Fruit fly (Drosophila melanogaster) whole organism, embryonic: ENCODE measurements around the gene CG43051.

ENCODE experiments used
- ATbp ChIP-seq: fragments of 200-800 bp; sonication (Bioruptor generic); optimal IDR thresholded peaks from 2 replicates; lab custom pipeline; 2017; ENCODE audit warnings: missing biosample characterization, mild to moderate bottlenecking, missing genetic modification characterization, missing genetic modification reagents
- Atf6 ChIP-seq: fragments of 200-800 bp; sonication (Bioruptor generic); IDR thresholded peaks from 2 replicates; pipeline ENCODE4 v1.3.6; 2022; ENCODE audit warnings: missing biosample characterization, missing genetic modification characterization
- B-H2 ChIP-seq: fragments of 200-800 bp; sonication (Bioruptor generic); optimal IDR thresholded peaks from 2 replicates; lab custom pipeline; 2018; ENCODE audit warnings: missing biosample characterization, mild to moderate bottlenecking, missing genetic modification characterization
- BtbVII ChIP-seq: fragments of 200-800 bp; sonication (Bioruptor generic); optimal IDR thresholded peaks from 3 replicates; lab custom pipeline; 2017; ENCODE audit warnings: missing biosample characterization, mild to moderate bottlenecking, missing genetic modification characterization
- CG10654 ChIP-seq: fragments of 200-800 bp; sonication (Bioruptor generic); optimal IDR thresholded peaks from 2 replicates; lab custom pipeline; 2016; ENCODE audit warnings: missing biosample characterization, missing genetic modification characterization
- CG10959 ChIP-seq: fragments of 200-800 bp; sonication (Bioruptor generic); IDR thresholded peaks from 2 replicates; pipeline ENCODE4 v1.3.6; 2022; ENCODE audit warnings: missing biosample characterization, missing genetic modification characterization
- CG11093 ChIP-seq: fragments of 200-800 bp; sonication (Bioruptor generic); IDR thresholded peaks from 3 replicates; pipeline ENCODE4 v1.3.6; 2022; ENCODE audit warnings: missing biosample characterization, missing genetic modification characterization
- CG11723 ChIP-seq: fragments of 200-800 bp; sonication (Bioruptor generic); optimal IDR thresholded peaks from 2 replicates; lab custom pipeline; 2017; ENCODE audit warnings: missing biosample characterization, mild to moderate bottlenecking, missing genetic modification characterization
- CG12104 ChIP-seq: fragments of 200-800 bp; sonication (Bioruptor generic); optimal IDR thresholded peaks from 3 replicates; lab custom pipeline; 2016; ENCODE audit warnings: missing biosample characterization, missing genetic modification characterization
- CG12155 ChIP-seq: fragments of 200-800 bp; sonication (Bioruptor generic); optimal IDR thresholded peaks from 3 replicates; lab custom pipeline; 2016; ENCODE audit warnings: missing biosample characterization, missing genetic modification characterization
- CG13775 ChIP-seq: fragments of 200-800 bp; sonication (Bioruptor generic); optimal IDR thresholded peaks from 3 replicates; lab custom pipeline; 2017; ENCODE audit warnings: missing biosample characterization, mild to moderate bottlenecking, missing genetic modification characterization
- CG14667 ChIP-seq: fragments of 200-800 bp; sonication (Bioruptor generic); IDR thresholded peaks from 2 replicates; pipeline ENCODE4 v1.3.6; 2022; ENCODE audit warnings: missing biosample characterization, missing genetic modification characterization
- CG15073 ChIP-seq: fragments of 200-800 bp; sonication (Bioruptor generic); optimal IDR thresholded peaks from 2 replicates; lab custom pipeline; 2016; ENCODE audit warnings: missing biosample characterization, missing genetic modification characterization
- CG17385 ChIP-seq: fragments of 200-800 bp; sonication (Bioruptor generic); optimal IDR thresholded peaks from 3 replicates; lab custom pipeline; 2018; ENCODE audit warnings: missing biosample characterization, mild to moderate bottlenecking, missing genetic modification characterization
- CG2875 ChIP-seq: fragments of 200-800 bp; sonication (Bioruptor generic); optimal IDR thresholded peaks from 2 replicates; lab custom pipeline; 2017; ENCODE audit warnings: missing biosample characterization, mild to moderate bottlenecking, missing genetic modification characterization, missing genetic modification reagents
- CG30431 ChIP-seq: fragments of 200-800 bp; sonication (Bioruptor generic); optimal IDR thresholded peaks from 2 replicates; lab custom pipeline; 2017; ENCODE audit warnings: missing biosample characterization, missing genetic modification characterization
- CG31388 ChIP-seq: fragments of 200-800 bp; sonication (Bioruptor generic); optimal IDR thresholded peaks from 2 replicates; lab custom pipeline; 2016; ENCODE audit warnings: missing biosample characterization, missing genetic modification characterization
- CG6813 ChIP-seq: fragments of 200-800 bp; sonication (Bioruptor generic); optimal IDR thresholded peaks from 2 replicates; lab custom pipeline; 2017; ENCODE audit warnings: missing biosample characterization, missing genetic modification characterization, mild to moderate bottlenecking, moderate library complexity, missing genetic modification reagents
- CG8089 ChIP-seq: fragments of 200-800 bp; sonication (Bioruptor generic); optimal IDR thresholded peaks from 3 replicates; lab custom pipeline; 2016; ENCODE audit warnings: missing biosample characterization, missing genetic modification characterization
- CG8765 ChIP-seq: fragments of 200-800 bp; sonication (Bioruptor generic); IDR thresholded peaks from 2 replicates; pipeline ENCODE4 v1.3.6; 2022; ENCODE audit warnings: missing biosample characterization, missing genetic modification characterization
- CkIIα-i1 ChIP-seq: fragments of 200-800 bp; sonication (Bioruptor generic); IDR thresholded peaks from 2 replicates; pipeline ENCODE4 v1.3.6; 2022; ENCODE audit warnings: missing biosample characterization, missing genetic modification characterization
- D19A ChIP-seq: fragments of 200-800 bp; optimal IDR thresholded peaks from 3 replicates; lab custom pipeline; 2019; ENCODE audit warnings: missing biosample characterization, mild to moderate bottlenecking, missing genetic modification characterization, moderate library complexity
- Dref ChIP-seq: fragments of 200-800 bp; sonication (Bioruptor generic); IDR thresholded peaks from 2 replicates; pipeline ENCODE4 v1.3.6; 2022; ENCODE audit warnings: missing biosample characterization, missing genetic modification characterization
- Hr3 ChIP-seq: fragments of 200-800 bp; sonication (Bioruptor generic); optimal IDR thresholded peaks from 3 replicates; lab custom pipeline; 2016; ENCODE audit warnings: missing biosample characterization, missing genetic modification characterization
- NK7.1 ChIP-seq: fragments of 200-800 bp; sonication (Bioruptor generic); optimal IDR thresholded peaks from 3 replicates; lab custom pipeline; 2016; ENCODE audit warnings: missing biosample characterization, missing genetic modification characterization
- Pdp1 ChIP-seq, 2 experiments: fragments of 200-800 bp; sonication (Bioruptor generic); optimal IDR thresholded peaks; 3 replicates each; lab custom pipeline; 2016; ENCODE audit warnings: missing biosample characterization in 2 of 2, missing genetic modification characterization in 2 of 2, mild to moderate bottlenecking in 1 of 2, moderate library complexity in 1 of 2
- Rx ChIP-seq: fragments of 200-800 bp; sonication (Bioruptor generic); IDR thresholded peaks from 2 replicates; pipeline ENCODE4 v1.3.6; 2022; ENCODE audit warnings: missing biosample characterization, missing genetic modification characterization
- Sin3A ChIP-seq: fragments of >200 bp; optimal IDR thresholded peaks from 2 replicates; lab custom pipeline; 2018
- Sry-β ChIP-seq: fragments of 200-800 bp; sonication (Bioruptor generic); optimal IDR thresholded peaks from 2 replicates; lab custom pipeline; 2018; ENCODE audit warnings: missing biosample characterization, mild to moderate bottlenecking, missing genetic modification characterization, moderate library complexity
- Tbp ChIP-seq: fragments of >200 bp; optimal IDR thresholded peaks from 2 replicates; lab custom pipeline; 2018; ENCODE audit warnings: missing biosample characterization, missing genetic modification characterization
- Usf ChIP-seq: fragments of 200-800 bp; sonication (Bioruptor generic); optimal IDR thresholded peaks from 2 replicates; lab custom pipeline; 2017; ENCODE audit warnings: missing genotype, missing biosample characterization, missing genetic modification characterization
- YL-1 ChIP-seq: fragments of 200-800 bp; sonication (Bioruptor generic); optimal IDR thresholded peaks from 3 replicates; lab custom pipeline; 2017; ENCODE audit warnings: missing biosample characterization, mild to moderate bottlenecking, missing genetic modification characterization
- ase ChIP-seq: fragments of 200-800 bp; sonication (Bioruptor generic); IDR thresholded peaks from 3 replicates; pipeline ENCODE4 v1.3.6; 2022; ENCODE audit warnings: missing biosample characterization, missing genetic modification characterization
- br ChIP-seq: fragments of >200 bp; optimal IDR thresholded peaks from 2 replicates; lab custom pipeline; 2017
- bsh ChIP-seq, 2 experiments: fragments of 200-800 bp; sonication (Bioruptor generic); optimal IDR thresholded peaks; 2 replicates each; lab custom pipeline; 2017 to 2018; ENCODE audit warnings: mild to moderate bottlenecking in 2 of 2, missing biosample characterization in 2 of 2, missing genetic modification characterization in 2 of 2, moderate library complexity in 1 of 2
- dan ChIP-seq: fragments of 200-800 bp; sonication (Bioruptor generic); IDR thresholded peaks from 2 replicates; pipeline ENCODE4 v1.3.6; 2022; ENCODE audit warnings: missing biosample characterization, missing genetic modification characterization
- dati ChIP-seq: fragments of 200-800 bp; sonication (Bioruptor generic); IDR thresholded peaks from 2 replicates; pipeline ENCODE4 v1.3.6; 2022; ENCODE audit warnings: missing biosample characterization, missing genetic modification characterization
- exex ChIP-seq: fragments of 200-800 bp; sonication (Bioruptor generic); optimal IDR thresholded peaks from 4 replicates; lab custom pipeline; 2018; ENCODE audit warnings: missing biosample characterization, mild to moderate bottlenecking, missing genetic modification characterization, moderate library complexity
- gce ChIP-seq: fragments of 200-800 bp; sonication (Bioruptor generic); IDR thresholded peaks from 3 replicates; pipeline ENCODE4 v1.3.6; 2022; ENCODE audit warnings: missing biosample characterization, missing genetic modification characterization
- insv ChIP-seq, 2 experiments: fragments of 200-800 bp; sonication (Bioruptor generic); optimal IDR thresholded peaks; 3 replicates each; lab custom pipeline; 2016 to 2018; ENCODE audit warnings: missing biosample characterization in 2 of 2, missing genetic modification characterization in 2 of 2
- kay ChIP-seq: fragments of 200-800 bp; sonication (Bioruptor generic); optimal IDR thresholded peaks from 2 replicates; lab custom pipeline; 2016; ENCODE audit warnings: missing biosample characterization, missing genetic modification characterization
- knrl ChIP-seq: fragments of 200-800 bp; sonication (Bioruptor generic); IDR thresholded peaks from 3 replicates; pipeline ENCODE4 v1.3.6; 2022; ENCODE audit warnings: missing biosample characterization, missing genetic modification characterization; ENCODE audit not compliant: partially characterized antibody
- lilli ChIP-seq: fragments of 200-800 bp; sonication (Bioruptor generic); optimal IDR thresholded peaks from 3 replicates; lab custom pipeline; 2016; ENCODE audit warnings: missing biosample characterization, missing genetic modification characterization
- maf-S ChIP-seq: fragments of 200-800 bp; sonication (Bioruptor generic); optimal IDR thresholded peaks from 2 replicates; lab custom pipeline; 2016; ENCODE audit warnings: missing biosample characterization, missing genetic modification characterization
- oc ChIP-seq: fragments of 200-800 bp; sonication (Bioruptor generic); optimal IDR thresholded peaks from 2 replicates; lab custom pipeline; 2018; ENCODE audit warnings: missing biosample characterization, mild to moderate bottlenecking, missing genetic modification characterization, moderate library complexity
- pan ChIP-seq, 4 experiments: fragments of >200 bp in 3 of 4; fragments of 200-800 bp in 1 of 4; sonication (Bioruptor generic) in 1 of 4; optimal IDR thresholded peaks in 3 of 4; IDR thresholded peaks in 1 of 4; 2 replicates each; pipeline versions ENCODE4 v1.3.6 to Lab custom; 2017 to 2022; ENCODE audit warnings: missing biosample characterization in 2 of 4, missing genetic modification characterization in 2 of 4, mixed read lengths in 1 of 4
- salm ChIP-seq: fragments of 200-800 bp; sonication (Bioruptor generic); optimal IDR thresholded peaks from 2 replicates; lab custom pipeline; 2018; ENCODE audit warnings: missing biosample characterization, mild to moderate bottlenecking, missing genetic modification characterization
- sima ChIP-seq: fragments of 200-800 bp; sonication (Bioruptor generic); optimal IDR thresholded peaks from 2 replicates; lab custom pipeline; 2016; ENCODE audit warnings: missing biosample characterization, missing genetic modification characterization
- slp2 ChIP-seq: fragments of 200-800 bp; sonication (Bioruptor generic); optimal IDR thresholded peaks from 2 replicates; lab custom pipeline; 2016; ENCODE audit warnings: missing biosample characterization, missing genetic modification characterization
- wor ChIP-seq: fragments of 200-800 bp; sonication (Bioruptor generic); IDR thresholded peaks from 2 replicates; pipeline ENCODE4 v1.3.6; 2022; ENCODE audit warnings: missing biosample characterization, missing genetic modification characterization
- zf30C ChIP-seq: fragments of 200-800 bp; sonication (Bioruptor generic); optimal IDR thresholded peaks from 3 replicates; lab custom pipeline; 2018; ENCODE audit warnings: missing biosample characterization, mild to moderate bottlenecking, missing genetic modification characterization
- zfh1 ChIP-seq: fragments of 200-800 bp; sonication (Bioruptor generic); IDR thresholded peaks from 3 replicates; pipeline ENCODE4 v1.3.6; 2022; ENCODE audit warnings: missing biosample characterization, missing genetic modification characterization

Gene CG43051

DNA sequence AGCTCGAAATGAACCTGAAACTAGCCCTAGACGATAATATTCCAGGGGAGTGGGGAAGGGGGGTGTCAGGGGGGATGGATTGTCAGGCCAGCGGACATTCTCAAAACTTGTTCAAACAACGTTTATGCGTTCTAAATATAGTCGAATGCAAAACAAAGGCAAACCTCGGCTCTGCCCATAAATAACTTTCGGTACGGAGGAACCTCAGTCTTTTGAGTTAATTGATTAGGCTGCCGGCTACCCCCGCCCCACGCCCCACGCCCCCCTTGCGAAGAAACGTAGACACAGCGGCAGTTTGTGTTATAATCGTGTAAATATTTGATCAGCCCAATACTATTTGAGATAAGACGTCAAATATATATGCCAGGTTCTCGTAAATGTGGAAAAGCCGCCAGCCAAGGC lies 27.9 kb downstream of the CG43051 start (continued):
- TF ChIP-seq YL-1 (GFP tag; lab: Kevin White, UChicago) (no peak), Tbp (GFP tag; lab: Kevin White, UChicago) (no peak), CG11723 (peak; percentile 42), Dref (GFP tag; lab: Robert Waterston, UW) (no peak), oc (tag; lab: Kevin White, UChicago) (no peak), CkIIα-i1 (GFP tag; lab: Robert Waterston, UW) (no peak), CG17385 (GFP tag; lab: Kevin White, UChicago) (peak; percentile 57), CG2875 (peak; percentile 53), CG14667 (GFP tag; lab: Robert Waterston, UW) (no peak), Sin3A (lab: Kevin White, UChicago) (no peak), slp2 (GFP tag; lab: Kevin White, UChicago) (no peak), CG10959 (GFP tag; lab: Robert Waterston, UW) (no peak), CG15073 (GFP tag; lab: Kevin White, UChicago) (no peak), CG30431 (GFP tag; lab: Kevin White, UChicago) (no peak), CG12155 (no peak), dati (GFP tag; lab: Robert Waterston, UW) (0 out of 2 replicates have a peak, but pooled peaks have one; percentile 5), CG13775 (GFP tag; lab: Kevin White, UChicago) (peak; percentile 18), dan (GFP tag; lab: Robert Waterston, UW) (no peak), sima (GFP tag; lab: Kevin White, UChicago) (no peak), ase (GFP tag; lab: Robert Waterston, UW) (0 out of 3 replicates have a peak, but pooled peaks have one; percentile 10), CG8765 (GFP tag; lab: Robert Waterston, UW) (no peak), exex (tag; lab: Kevin White, UChicago) (peak; percentile 83), gce (peak; percentile 39; the same call in 1 of the 3 replicates), CG31388 (no peak), wor (GFP tag; lab: Robert Waterston, UW) (no peak), zfh1 (GFP tag; lab: Robert Waterston, UW) (peak; percentile 50; the same call in 1 of the 3 replicates), BtbVII (peak; percentile 89), kay (GFP tag; lab: Kevin White, UChicago) (peak; percentile 44), bsh (GFP tag; optimal IDR thresholded peaks at IDR 0.05; lab: Kevin White, UChicago) (peak in 1 of 2 experiments; percentile 39), CG10654 (no peak), ATbp (GFP tag; lab: Kevin White, UChicago) (peak; percentile 68), Rx (GFP tag; lab: Robert Waterston, UW) (0 out of 2 replicates have a peak, but pooled peaks have one; percentile 36), CG6813 (GFP tag; lab: Kevin White, UChicago) (peak; percentile 89), Usf (GFP tag; lab: Kevin White, UChicago) (no peak), D19A (peak; percentile 38), NK7.1 (GFP tag; lab: Kevin White, UChicago) (no peak), br (no peak), salm (tag; lab: Kevin White, UChicago) (peak; percentile 83), CG11093 (GFP tag; lab: Robert Waterston, UW) (no peak), Atf6 (GFP tag; lab: Robert Waterston, UW) (peak; percentile 79), pan (optimal IDR thresholded peaks at IDR 0.05; lab: Kevin White, UChicago) (no peak), pan (GFP tag; optimal IDR thresholded peaks at IDR 0.05 in 1 of 2, IDR thresholded peaks at IDR 0.05 in 1 of 2) (peak in 1 of 2 experiments; percentile 73), lilli (GFP tag; lab: Kevin White, UChicago) (peak; percentile 37), Sry-β (GFP tag; lab: Kevin White, UChicago) (peak; percentile 43), Hr3 (GFP tag; lab: Kevin White, UChicago) (peak; percentile 2), zf30C (GFP tag; lab: Kevin White, UChicago) (no peak), insv (GFP tag; optimal IDR thresholded peaks at IDR 0.05; lab: Kevin White, UChicago) (no peak), CG8089 (GFP tag; lab: Kevin White, UChicago) (no peak), maf-S (GFP tag; lab: Kevin White, UChicago) (peak; percentile 10), B-H2 (peak; percentile 77), Pdp1 (GFP tag; optimal IDR thresholded peaks at IDR 0.05; lab: Kevin White, UChicago) (peak in 1 of 2 experiments; percentile 51), knrl (no peak), CG12104 (GFP tag; lab: Kevin White, UChicago) (no peak)
